Fruit fly (Drosophila melanogaster) whole organism, embryonic: ENCODE results near the gene CG11882.

Experiments
- ATbp ChIP-seq: fragments of 200-800 bp; sonication (Bioruptor generic); optimal IDR thresholded peaks from 2 replicates; lab custom pipeline; 2017; ENCODE audit warnings: missing biosample characterization, mild to moderate bottlenecking, missing genetic modification characterization, missing genetic modification reagents
- Atf6 ChIP-seq: fragments of 200-800 bp; sonication (Bioruptor generic); IDR thresholded peaks from 2 replicates; pipeline ENCODE4 v1.3.6; 2022; ENCODE audit warnings: missing biosample characterization, missing genetic modification characterization
- Bteb2 ChIP-seq: fragments of 200-800 bp; sonication (Bioruptor generic); optimal IDR thresholded peaks from 2 replicates; lab custom pipeline; 2016; ENCODE audit warnings: missing biosample characterization, missing genetic modification characterization
- CG10147 ChIP-seq: fragments of 200-800 bp; sonication (Bioruptor generic); optimal IDR thresholded peaks from 2 replicates; lab custom pipeline; 2019; ENCODE audit warnings: missing biosample characterization, mild to moderate bottlenecking, missing genetic modification characterization, moderate library complexity
- CG1024 ChIP-seq: fragments of 200-800 bp; sonication (Bioruptor generic); IDR thresholded peaks from 2 replicates; pipeline ENCODE4 v1.3.6; 2022; ENCODE audit warnings: missing biosample characterization, missing genetic modification characterization
- CG11504 ChIP-seq: fragments of 200-800 bp; sonication (Bioruptor generic); optimal IDR thresholded peaks from 3 replicates; lab custom pipeline; 2019; ENCODE audit warnings: missing biosample characterization, mild to moderate bottlenecking, missing genetic modification characterization, moderate library complexity
- CG11560 ChIP-seq: fragments of 200-800 bp; sonication (Bioruptor generic); IDR thresholded peaks from 3 replicates; pipeline ENCODE4 v1.3.6; 2022; ENCODE audit warnings: missing biosample characterization, missing genetic modification characterization
- CG14014 ChIP-seq: fragments of 200-800 bp; sonication (Bioruptor generic); IDR thresholded peaks from 2 replicates; pipeline ENCODE4 v1.3.6; 2022; ENCODE audit warnings: missing biosample characterization, missing genetic modification characterization
- CG17328 ChIP-seq: fragments of 200-800 bp; sonication (Bioruptor generic); IDR thresholded peaks from 2 replicates; pipeline ENCODE4 v1.3.6; 2022; ENCODE audit warnings: missing biosample characterization, missing genetic modification characterization
- CG3065 ChIP-seq: fragments of 200-800 bp; sonication (Bioruptor generic); optimal IDR thresholded peaks from 2 replicates; lab custom pipeline; 2016; ENCODE audit warnings: missing biosample characterization, missing genetic modification characterization
- CG31441 ChIP-seq: fragments of 200-800 bp; sonication (Bioruptor generic); IDR thresholded peaks from 2 replicates; pipeline ENCODE4 v1.3.6; 2022; ENCODE audit warnings: missing biosample characterization, missing genetic modification characterization
- CG32772 ChIP-seq: fragments of 200-800 bp; sonication (Bioruptor generic); IDR thresholded peaks from 2 replicates; pipeline ENCODE4 v1.3.6; 2022; ENCODE audit warnings: missing biosample characterization, missing genetic modification characterization
- CG42726 ChIP-seq: fragments of 200-800 bp; sonication (Bioruptor generic); IDR thresholded peaks from 2 replicates; pipeline ENCODE4 v1.3.6; 2022; ENCODE audit warnings: missing biosample characterization, missing genetic modification characterization; ENCODE audit not compliant: partially characterized antibody
- CG5953 ChIP-seq: fragments of 200-800 bp; sonication (Bioruptor generic); IDR thresholded peaks from 2 replicates; pipeline ENCODE4 v1.3.6; 2022; ENCODE audit warnings: missing biosample characterization, missing genetic modification characterization
- CG6765 ChIP-seq: fragments of 200-800 bp; sonication (Bioruptor generic); optimal IDR thresholded peaks from 3 replicates; lab custom pipeline; 2017; ENCODE audit warnings: missing biosample characterization, mild to moderate bottlenecking, missing genetic modification characterization
- CG6854 ChIP-seq: fragments of 200-800 bp; sonication (Bioruptor generic); optimal IDR thresholded peaks from 3 replicates; lab custom pipeline; 2017; ENCODE audit warnings: missing biosample characterization, mild to moderate bottlenecking, missing genetic modification characterization
- CG7745 ChIP-seq: fragments of 200-800 bp; sonication (Bioruptor generic); optimal IDR thresholded peaks from 2 replicates; lab custom pipeline; 2018; ENCODE audit warnings: missing biosample characterization, mild to moderate bottlenecking, missing genetic modification characterization, moderate library complexity
- CG8478 ChIP-seq: fragments of >200 bp; optimal IDR thresholded peaks from 2 replicates; lab custom pipeline; 2018
- CG9215 ChIP-seq: fragments of 200-800 bp; sonication (Bioruptor generic); IDR thresholded peaks from 2 replicates; pipeline ENCODE4 v1.3.6; 2022; ENCODE audit warnings: missing biosample characterization, missing genetic modification characterization
- CHES-1-like ChIP-seq: fragments of 200-800 bp; sonication (Bioruptor generic); optimal IDR thresholded peaks from 2 replicates; lab custom pipeline; 2016; ENCODE audit warnings: missing biosample characterization, missing genetic modification characterization
- Chrac-16 ChIP-seq: fragments of 200-800 bp; sonication (Bioruptor generic); optimal IDR thresholded peaks from 3 replicates; lab custom pipeline; 2016; ENCODE audit warnings: missing biosample characterization, missing genetic modification characterization
- D ChIP-seq, 2 experiments: fragments of 200-800 bp in 1 of 2; fragments of >200 bp in 1 of 2; sonication (Bioruptor generic) in 1 of 2; optimal IDR thresholded peaks; 2 replicates in 1 of 2; 3 replicates in 1 of 2; lab custom pipeline; 2017; ENCODE audit warnings: mild to moderate bottlenecking in 1 of 2, missing biosample characterization in 1 of 2, missing genetic modification characterization in 1 of 2, missing genetic modification reagents in 1 of 2
- Ets65A ChIP-seq: fragments of 200-800 bp; sonication (Bioruptor generic); peaks from one replicate; lab custom pipeline; 2016; ENCODE audit warnings: missing biosample characterization, missing genetic modification characterization
- Fer1 ChIP-seq: fragments of 200-800 bp; sonication (Bioruptor generic); optimal IDR thresholded peaks from 2 replicates; lab custom pipeline; 2017; ENCODE audit warnings: missing biosample characterization, mild to moderate bottlenecking, missing genetic modification characterization
- Hmx ChIP-seq: fragments of 200-800 bp; sonication (Bioruptor generic); optimal IDR thresholded peaks from 2 replicates; lab custom pipeline; 2016; ENCODE audit warnings: missing biosample characterization, missing genetic modification characterization
- Ravus ChIP-seq: fragments of 200-800 bp; sonication (Bioruptor generic); IDR thresholded peaks from 2 replicates; pipeline ENCODE4 v1.3.6; 2022; ENCODE audit warnings: missing biosample characterization, missing genetic modification characterization
- Rfx ChIP-seq: fragments of 200-800 bp; sonication (Bioruptor generic); IDR thresholded peaks from 2 replicates; pipeline ENCODE4 v1.3.6; 2022; ENCODE audit warnings: missing biosample characterization, missing genetic modification characterization
- Six4 ChIP-seq: fragments of 200-800 bp; sonication (Bioruptor generic); optimal IDR thresholded peaks from 2 replicates; lab custom pipeline; 2016; ENCODE audit warnings: missing biosample characterization, missing genetic modification characterization
- ase ChIP-seq: fragments of 200-800 bp; sonication (Bioruptor generic); IDR thresholded peaks from 3 replicates; pipeline ENCODE4 v1.3.6; 2022; ENCODE audit warnings: missing biosample characterization, missing genetic modification characterization
- btn ChIP-seq: fragments of 200-800 bp; sonication (Bioruptor generic); optimal IDR thresholded peaks from 2 replicates; lab custom pipeline; 2016; ENCODE audit warnings: missing biosample characterization, missing genetic modification characterization
- cato ChIP-seq: fragments of 200-800 bp; sonication (Bioruptor generic); optimal IDR thresholded peaks from 2 replicates; lab custom pipeline; 2016; ENCODE audit warnings: missing biosample characterization, missing genetic modification characterization, borderline replicate concordance
- crp ChIP-seq, 2 experiments: fragments of 200-800 bp; sonication (Bioruptor generic); optimal IDR thresholded peaks; 2 replicates in 1 of 2; 3 replicates in 1 of 2; lab custom pipeline; 2017; ENCODE audit warnings: missing biosample characterization in 2 of 2, missing genetic modification characterization in 2 of 2, mild to moderate bottlenecking in 1 of 2, moderate library complexity in 1 of 2
- dmrt99B ChIP-seq: fragments of 200-800 bp; sonication (Bioruptor generic); optimal IDR thresholded peaks from 2 replicates; lab custom pipeline; 2018; ENCODE audit warnings: missing biosample characterization, mild to moderate bottlenecking, missing genetic modification characterization, moderate library complexity
- dysf ChIP-seq: fragments of 200-800 bp; sonication (Bioruptor generic); IDR thresholded peaks from 3 replicates; pipeline ENCODE4 v1.3.6; 2022; ENCODE audit warnings: missing biosample characterization, missing genetic modification characterization
- gem ChIP-seq: fragments of 200-800 bp; sonication (Bioruptor generic); optimal IDR thresholded peaks from 2 replicates; lab custom pipeline; 2019; ENCODE audit warnings: missing biosample characterization, mild to moderate bottlenecking, missing genetic modification characterization, moderate library complexity
- gsb ChIP-seq: fragments of 200-800 bp; sonication (Bioruptor generic); IDR thresholded peaks from 2 replicates; pipeline ENCODE4 v1.3.6; 2022; ENCODE audit warnings: missing biosample characterization, missing genetic modification characterization
- hbn ChIP-seq: fragments of 200-800 bp; sonication (Bioruptor generic); IDR thresholded peaks from 2 replicates; pipeline ENCODE4 v1.3.6; 2022; ENCODE audit warnings: missing biosample characterization, missing genetic modification characterization; ENCODE audit not compliant: partially characterized antibody
- her ChIP-seq: fragments of 200-800 bp; sonication (Bioruptor generic); optimal IDR thresholded peaks from 2 replicates; lab custom pipeline; 2016; ENCODE audit warnings: missing biosample characterization, missing genetic modification characterization
- lmd ChIP-seq: fragments of 200-800 bp; sonication (Bioruptor generic); IDR thresholded peaks from 2 replicates; pipeline ENCODE4 v1.3.6; 2022; ENCODE audit warnings: missing biosample characterization, missing genetic modification characterization
- mam ChIP-seq: fragments of 200-800 bp; sonication (Bioruptor generic); optimal IDR thresholded peaks from 3 replicates; lab custom pipeline; 2016; ENCODE audit warnings: missing biosample characterization, missing genetic modification characterization
- mld ChIP-seq: fragments of 200-800 bp; sonication (Bioruptor generic); IDR thresholded peaks from 3 replicates; pipeline ENCODE4 v1.3.6; 2022; ENCODE audit warnings: missing biosample characterization, missing genetic modification characterization; ENCODE audit not compliant: partially characterized antibody
- nmo ChIP-seq: fragments of 200-800 bp; sonication (Bioruptor generic); optimal IDR thresholded peaks from 2 replicates; lab custom pipeline; 2018; ENCODE audit warnings: missing biosample characterization, mild to moderate bottlenecking, missing genetic modification characterization, moderate library complexity
- pho ChIP-seq: fragments of 200-800 bp; sonication (Bioruptor generic); optimal IDR thresholded peaks from 2 replicates; lab custom pipeline; 2016; ENCODE audit warnings: missing biosample characterization, missing genetic modification characterization
- phol ChIP-seq: fragments of 200-800 bp; sonication (Bioruptor generic); optimal IDR thresholded peaks from 3 replicates; lab custom pipeline; 2018; ENCODE audit warnings: missing biosample characterization, mild to moderate bottlenecking, missing genetic modification characterization, moderate library complexity
- row ChIP-seq: fragments of 200-800 bp; sonication (Bioruptor generic); IDR thresholded peaks from 3 replicates; pipeline ENCODE4 v1.3.6; 2022; ENCODE audit warnings: missing biosample characterization, missing genetic modification characterization
- scrt ChIP-seq: fragments of 200-800 bp; sonication (Bioruptor generic); optimal IDR thresholded peaks from 2 replicates; lab custom pipeline; 2018; ENCODE audit warnings: missing biosample characterization, mild to moderate bottlenecking, missing genetic modification characterization, moderate library complexity
- sd ChIP-seq: fragments of 200-800 bp; sonication (Bioruptor generic); optimal IDR thresholded peaks from 3 replicates; lab custom pipeline; 2018; ENCODE audit warnings: missing biosample characterization, mild to moderate bottlenecking, missing genetic modification characterization, moderate library complexity
- tap ChIP-seq: fragments of 200-800 bp; optimal IDR thresholded peaks from 3 replicates; lab custom pipeline; 2019; ENCODE audit warnings: missing biosample characterization, mild to moderate bottlenecking, missing genetic modification characterization, moderate library complexity
- usp ChIP-seq: fragments of >200 bp; optimal IDR thresholded peaks from 2 replicates; lab custom pipeline; 2017; ENCODE audit warnings: missing biosample characterization, missing genetic modification characterization
- yki ChIP-seq: fragments of >200 bp; optimal IDR thresholded peaks from 3 replicates; lab custom pipeline; 2018

Gene CG11882

DNA sequence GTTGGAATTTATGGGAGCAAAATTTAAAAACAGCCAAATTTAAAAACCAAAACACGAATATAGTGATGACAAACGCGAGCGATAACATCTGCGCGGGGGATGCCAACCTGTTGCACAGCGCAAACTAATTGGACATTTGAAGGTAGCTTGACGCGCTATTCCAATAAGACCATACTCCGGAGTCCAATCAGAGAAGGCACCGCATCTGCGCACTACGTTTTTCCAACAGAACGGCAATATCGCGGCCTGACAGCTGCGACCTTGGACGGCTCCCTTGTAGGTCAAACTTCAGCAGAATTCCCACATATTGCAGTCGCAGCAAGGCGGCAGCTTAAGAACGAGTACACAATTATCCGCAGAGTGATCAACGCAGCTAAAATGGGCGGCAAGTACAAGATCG lies at the start of gene CG11882, which contains the start of gene Pglym78 (continued):
- TF ChIP-seq CG7745 = no peak
- peak; percentile 72 for TF ChIP-seq mam (GFP tag; lab: Kevin White, UChicago)
- TF ChIP-seq CG6854 (GFP tag; lab: Kevin White, UChicago) = peak; percentile 21
- peak; percentile 27 for TF ChIP-seq CG3065 (GFP tag; lab: Kevin White, UChicago)
- no peak for TF ChIP-seq CG9215
- TF ChIP-seq Atf6 = peak; percentile 30; the same call in 1 of the 2 replicates
- no peak for TF ChIP-seq CG5953 (GFP tag; lab: Robert Waterston, UW)
- TF ChIP-seq her (GFP tag; lab: Kevin White, UChicago) = peak; percentile 63
- TF ChIP-seq yki (lab: Kevin White, UChicago) = no peak
- TF ChIP-seq sd (tag; lab: Kevin White, UChicago) = no peak
- peak; percentile 17 for TF ChIP-seq Six4 (GFP tag; lab: Kevin White, UChicago)
- TF ChIP-seq ATbp (GFP tag; lab: Kevin White, UChicago) = no peak
- no peak for TF ChIP-seq Hmx (GFP tag; lab: Kevin White, UChicago)
- peak; percentile 52 for TF ChIP-seq Fer1
- TF ChIP-seq tap (tag; lab: Kevin White, UChicago) = no peak
- peak; percentile 80 for TF ChIP-seq CHES-1-like
- TF ChIP-seq usp (GFP tag; lab: Kevin White, UChicago) = no peak
- TF ChIP-seq scrt (GFP tag; lab: Kevin White, UChicago) = peak; percentile 62
- no peak for TF ChIP-seq mld
- peak in 1 of 2 experiments; percentile 73 for TF ChIP-seq crp (GFP tag; optimal IDR thresholded peaks at IDR 0.05; lab: Kevin White, UChicago)
- no peak for TF ChIP-seq CG32772 (GFP tag; lab: Robert Waterston, UW)
- peak; percentile 59 for TF ChIP-seq nmo (GFP tag; lab: Kevin White, UChicago)
- peak; percentile 23; the same call in 1 of the 2 replicates for TF ChIP-seq CG14014 (GFP tag; lab: Robert Waterston, UW)
- peak; percentile 36 for TF ChIP-seq Chrac-16
- no peak for TF ChIP-seq CG11560
- TF ChIP-seq Ravus (GFP tag; lab: Robert Waterston, UW) = no peak
- peak; percentile 28; the same call in 1 of the 2 replicates for TF ChIP-seq gsb (GFP tag; lab: Robert Waterston, UW)

DNA sequence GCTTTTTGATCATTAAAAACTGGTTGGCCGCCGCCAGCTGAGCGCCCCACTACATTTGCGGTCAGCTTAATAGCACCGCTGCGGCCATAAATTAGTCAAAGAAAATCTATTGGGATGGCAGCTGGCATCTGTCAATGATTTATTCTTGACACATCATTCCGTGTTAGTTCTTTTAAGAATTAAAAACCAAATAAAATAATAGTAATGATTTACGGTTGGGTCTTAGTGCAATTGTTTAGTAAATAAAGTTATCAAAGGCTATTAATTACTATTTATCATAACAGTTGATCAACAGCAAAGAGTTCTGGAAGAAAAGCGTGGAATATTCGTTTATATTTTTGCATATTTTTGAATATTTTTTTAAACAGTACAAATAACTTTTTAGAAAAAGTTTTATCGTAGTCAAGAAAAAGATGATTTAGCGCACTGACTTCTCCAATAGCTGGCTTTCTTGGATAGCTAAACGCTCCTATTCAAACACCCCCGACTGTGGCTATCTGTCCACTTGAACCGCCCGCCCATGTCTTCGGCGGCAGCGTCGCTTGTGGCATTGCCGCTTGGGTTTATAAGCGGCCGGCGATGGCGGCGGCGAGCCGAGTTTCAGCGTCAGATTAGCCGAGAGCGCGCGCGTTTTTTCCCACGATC lies 49.1 kb upstream of the CG11882 start, which contains the start of gene CG14515:
TSS of gene CG14515 (plus strand) at position 590 of the 645 bp plus-strand sequence.
- TF ChIP-seq CG11504 (tag; lab: Kevin White, UChicago) = peak; percentile 56
- TF ChIP-seq row (GFP tag; lab: Robert Waterston, UW) = 0 out of 3 replicates have a peak, but pooled peaks have one; percentile 39
- TF ChIP-seq pho (GFP tag; lab: Kevin White, UChicago) = no peak
- TF ChIP-seq btn = no peak
- peak; percentile 38 for TF ChIP-seq gem (tag; lab: Kevin White, UChicago)
- TF ChIP-seq hbn (GFP tag; lab: Robert Waterston, UW) = no peak
- TF ChIP-seq Bteb2 (GFP tag; lab: Kevin White, UChicago) = no peak
- peak; percentile 39; the same call in 1 of the 2 replicates for TF ChIP-seq CG31441 (GFP tag; lab: Robert Waterston, UW)
- TF ChIP-seq ase (GFP tag; lab: Robert Waterston, UW) = 0 out of 3 replicates have a peak, but pooled peaks have one; percentile 16
- TF ChIP-seq CG1024 = no peak
- peak; percentile 49 for TF ChIP-seq dmrt99B (tag; lab: Kevin White, UChicago)
- TF ChIP-seq cato = no peak
- no peak for TF ChIP-seq CG6765 (GFP tag; lab: Kevin White, UChicago)
- no peak for TF ChIP-seq Ravus (GFP tag; lab: Robert Waterston, UW)
- peak; percentile 53 for TF ChIP-seq Ets65A (GFP tag; lab: Kevin White, UChicago)
- TF ChIP-seq phol = peak; percentile 27
- 0 out of 2 replicates have a peak, but pooled peaks have one; percentile 28 for TF ChIP-seq CG17328 (GFP tag; lab: Robert Waterston, UW)
- TF ChIP-seq CG10147 (GFP tag; lab: Kevin White, UChicago) = no peak
- TF ChIP-seq dysf (GFP tag; lab: Robert Waterston, UW) = 0 out of 3 replicates have a peak, but pooled peaks have one; percentile 30
- TF ChIP-seq CG8478 (lab: Kevin White, UChicago) = no peak
- TF ChIP-seq D (optimal IDR thresholded peaks at IDR 0.05; lab: Kevin White, UChicago) = no peak
- peak; percentile 21 for TF ChIP-seq D (GFP tag; optimal IDR thresholded peaks at IDR 0.05; lab: Kevin White, UChicago)
- peak; percentile 59 for TF ChIP-seq nmo (GFP tag; lab: Kevin White, UChicago)
- no peak for TF ChIP-seq CG42726 (GFP tag; lab: Robert Waterston, UW)
- TF ChIP-seq Rfx (GFP tag; lab: Robert Waterston, UW) = no peak
- TF ChIP-seq lmd = peak; percentile 13; the same call in 1 of the 2 replicates
